Fruit fly (Drosophila melanogaster) whole organism, embryonic: ENCODE measurements around the gene CG1847.

Experiments
- CG11504 ChIP-seq: fragments of 200-800 bp; sonication (Bioruptor generic); optimal IDR thresholded peaks from 3 replicates; lab custom pipeline; 2019; ENCODE audit warnings: missing biosample characterization, mild to moderate bottlenecking, missing genetic modification characterization, moderate library complexity
- Jarid2 ChIP-seq: fragments of 200-800 bp; sonication (Bioruptor generic); optimal IDR thresholded peaks from 3 replicates; lab custom pipeline; 2017; ENCODE audit warnings: mild to moderate bottlenecking, missing biosample characterization, missing genetic modification reagents, missing genetic modification characterization
- NfI ChIP-seq: fragments of 200-800 bp; sonication (Bioruptor generic); optimal IDR thresholded peaks from 3 replicates; lab custom pipeline; 2018; ENCODE audit warnings: missing biosample characterization, mild to moderate bottlenecking, missing genetic modification characterization, moderate library complexity

DNA sequence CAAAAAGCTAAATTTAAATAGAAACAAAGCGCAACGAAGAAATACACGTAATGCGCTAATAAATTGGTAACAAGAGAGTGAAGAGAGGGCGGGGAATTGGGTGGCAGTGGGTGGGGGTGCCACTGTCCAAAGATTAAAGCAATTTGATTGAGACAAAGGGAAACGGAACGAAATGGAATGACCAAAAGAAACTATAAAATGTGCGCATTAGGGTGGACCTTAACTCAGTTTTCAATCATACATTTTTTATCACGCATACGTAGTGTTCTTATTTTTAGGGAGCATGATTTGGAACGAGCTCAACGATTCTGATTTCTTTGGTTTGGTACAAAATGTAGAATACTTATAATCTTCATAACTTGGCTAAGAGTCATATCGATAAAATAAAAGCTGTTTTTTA is 47.0 kb upstream of the CG1847 start:
- TF ChIP-seq NfI (GFP tag; lab: Kevin White, UChicago) (no peak), CG11504 (tag; lab: Kevin White, UChicago) (no peak), Jarid2 (GFP tag; lab: Kevin White, UChicago) (no peak)
